ENCODE assay signal across 1 fruit fly cellular context in the genomic region with DNA sequence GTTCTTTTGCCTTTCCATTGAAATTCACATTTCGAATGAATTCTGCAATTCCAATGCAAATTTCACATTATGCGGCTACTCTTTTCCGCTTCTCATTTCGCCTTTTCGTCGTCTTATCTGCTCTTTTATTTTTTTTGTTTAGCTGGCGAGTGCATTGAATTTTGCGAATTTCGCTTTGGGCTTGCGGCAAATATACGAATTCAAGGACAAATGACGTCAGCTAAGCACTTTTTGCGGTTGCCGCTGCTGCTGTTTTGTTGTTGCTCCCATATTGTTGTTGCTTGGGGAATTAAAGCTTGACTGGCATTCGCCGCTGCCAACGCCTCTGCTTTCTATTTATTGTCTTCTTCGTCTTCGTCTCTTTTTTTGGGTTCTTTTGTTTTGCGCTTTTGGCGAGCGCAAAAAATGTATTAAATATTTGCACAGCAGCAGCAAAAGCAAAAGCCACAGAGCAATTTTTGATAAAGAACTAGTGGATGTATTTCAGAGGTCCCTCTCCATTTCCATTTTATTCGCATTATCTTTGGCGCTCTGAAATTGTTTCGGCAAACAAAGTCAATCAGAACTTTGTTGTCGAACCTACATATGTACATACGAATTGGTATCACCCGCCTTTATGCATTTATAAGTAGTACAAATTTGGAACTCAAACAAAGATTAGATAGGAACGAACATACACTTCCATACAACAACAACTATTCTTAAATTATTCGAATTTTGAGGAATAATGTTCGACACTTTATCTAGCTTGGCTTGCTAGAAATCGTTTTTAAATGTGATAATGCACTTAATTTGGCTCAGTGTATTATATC.
TF ChIP-seq lines count a peak whose summit lies in the region.

No protein-coding gene starts in this region.

TF ChIP-seq in whole organism, embryonic, 481 proteins besides CTCF, POLR2A, EP300 and RAD21 (continued from another document):
- no peak for TF ChIP-seq CG8290 (GFP tag; optimal IDR thresholded peaks at IDR 0.05; lab: Kevin White, UChicago)
- peak in 1 of 2 experiments; percentile 51 for TF ChIP-seq CG8290 (tag; optimal IDR thresholded peaks at IDR 0.05; lab: Kevin White, UChicago)
- TF ChIP-seq grau (tag; optimal IDR thresholded peaks at IDR 0.05; lab: Kevin White, UChicago), result peak; percentile 24
- TF ChIP-seq CG2120 (GFP tag; optimal IDR thresholded peaks at IDR 0.05; lab: Kevin White, UChicago), result no peak
- TF ChIP-seq Dbx (GFP tag; IDR thresholded peaks at IDR 0.05; lab: Robert Waterston, UW), result no peak
- peak; percentile 51 for TF ChIP-seq grn (GFP tag; optimal IDR thresholded peaks at IDR 0.05; lab: Kevin White, UChicago)
- no peak for TF ChIP-seq CG7786 (GFP tag; optimal IDR thresholded peaks at IDR 0.05; lab: Kevin White, UChicago)
- no peak for TF ChIP-seq mld (GFP tag; IDR thresholded peaks at IDR 0.05; lab: Robert Waterston, UW; ENCODE audit: partially characterized antibody)
- TF ChIP-seq salm (tag; optimal IDR thresholded peaks at IDR 0.05; lab: Kevin White, UChicago), result peak; percentile 54
- no peak for TF ChIP-seq CG10274 (GFP tag; optimal IDR thresholded peaks at IDR 0.05; lab: Kevin White, UChicago)
